Worm (Caenorhabditis elegans): ENCODE results near the gene jip-1.

DNA sequence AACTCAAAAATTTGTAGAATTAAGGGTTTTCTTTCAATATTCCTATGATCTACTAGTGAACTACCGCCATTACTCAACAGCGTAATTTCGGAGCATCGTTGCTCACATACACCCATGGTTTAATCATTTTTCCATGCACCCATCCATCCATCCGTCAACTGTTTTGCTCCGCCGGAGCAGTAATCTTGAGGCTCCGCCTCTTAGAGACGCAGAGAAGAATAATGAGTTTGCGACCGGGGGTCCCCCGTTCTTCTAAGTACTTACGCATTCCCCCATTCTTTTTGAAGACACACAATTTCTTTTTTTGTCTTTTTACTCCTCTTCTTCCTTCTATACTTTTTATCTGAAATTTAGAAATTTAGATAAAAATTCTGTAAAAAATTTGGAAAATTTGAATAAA is 11.4 kb downstream of the jip-1 start:
- no peak for TF ChIP-seq flt-1 (GFP tag; IDR thresholded peaks at IDR 0.05)
- TF ChIP-seq F13C5.2 (tag; optimal IDR thresholded peaks at IDR 0.05) = no peak
- TF ChIP-seq hmbx-1 (tag; optimal IDR thresholded peaks at IDR 0.05) = no peak
- TF ChIP-seq tbx-37 (GFP tag; conservative IDR thresholded peaks at IDR 0.05) = no peak
- TF ChIP-seq ama-1 (optimal IDR thresholded peaks at IDR 0.05) = no peak
- no peak for TF ChIP-seq pes-1 (GFP tag; IDR thresholded peaks at IDR 0.05)
- no peak for TF ChIP-seq tbx-11 (GFP tag; IDR thresholded peaks at IDR 0.05)
- TF ChIP-seq aly-1 (tag; optimal IDR thresholded peaks at IDR 0.05) = no peak
- TF ChIP-seq B0310.2 (tag; optimal IDR thresholded peaks at IDR 0.05) = no peak

All from whole organism, early embryonic.